Fruit fly (Drosophila melanogaster) whole organism, prepupa: ENCODE data around the gene CG9184.

Experiments used
- CG3032 ChIP-seq: fragments of 200-800 bp; optimal IDR thresholded peaks from 2 replicates; lab custom pipeline; 2019; ENCODE audit warnings: missing biosample characterization, mild to moderate bottlenecking, missing genetic modification characterization, moderate library complexity
- CG3919 ChIP-seq: fragments of 200-800 bp; sonication (Bioruptor generic); optimal IDR thresholded peaks from 3 replicates; lab custom pipeline; 2016; ENCODE audit warnings: missing biosample characterization, missing genetic modification characterization
- CG6163 ChIP-seq: fragments of 200-800 bp; sonication (Bioruptor generic); IDR thresholded peaks from 3 replicates; pipeline ENCODE4 v1.3.6; 2022; ENCODE audit warnings: missing biosample characterization, missing genetic modification characterization
- CG6854 ChIP-seq: fragments of 200-800 bp; sonication (Bioruptor generic); optimal IDR thresholded peaks from 2 replicates; lab custom pipeline; 2017; ENCODE audit warnings: missing biosample characterization, mild to moderate bottlenecking, missing genetic modification characterization
- CG8319 ChIP-seq: fragments of 200-800 bp; sonication (Bioruptor generic); optimal IDR thresholded peaks from 3 replicates; lab custom pipeline; 2016; ENCODE audit warnings: missing biosample characterization, missing genetic modification characterization
- Eip78C ChIP-seq: fragments of 200-800 bp; sonication (Bioruptor generic); peaks from one replicate; lab custom pipeline; 2016; ENCODE audit warnings: missing biosample characterization, missing genetic modification characterization
- Sox14 ChIP-seq: fragments of 200-800 bp; sonication (Bioruptor generic); optimal IDR thresholded peaks from 3 replicates; lab custom pipeline; 2016; ENCODE audit warnings: missing biosample characterization, missing genetic modification characterization
- Sox15 ChIP-seq: fragments of 200-800 bp; sonication (Bioruptor generic); optimal IDR thresholded peaks from 3 replicates; lab custom pipeline; 2016; ENCODE audit warnings: missing biosample characterization, missing genetic modification characterization
- dac ChIP-seq: fragments of 200-800 bp; sonication (Bioruptor generic); optimal IDR thresholded peaks from 2 replicates; lab custom pipeline; 2017; ENCODE audit warnings: missing biosample characterization, mild to moderate bottlenecking, missing genetic modification characterization
- eg ChIP-seq: fragments of 200-800 bp; sonication (Bioruptor generic); IDR thresholded peaks from 3 replicates; pipeline ENCODE4 v1.3.6; 2022; ENCODE audit warnings: missing biosample characterization, missing genetic modification characterization
- fd85E ChIP-seq: fragments of 200-800 bp; sonication (Bioruptor generic); optimal IDR thresholded peaks from 3 replicates; lab custom pipeline; 2016; ENCODE audit warnings: missing biosample characterization, missing genetic modification characterization
- spab ChIP-seq: fragments of 200-800 bp; sonication (Bioruptor generic); optimal IDR thresholded peaks from 2 replicates; lab custom pipeline; 2017; ENCODE audit warnings: missing biosample characterization, mild to moderate bottlenecking, missing genetic modification characterization, missing genetic modification reagents
- ss ChIP-seq, 2 experiments: fragments of 200-800 bp; sonication (Bioruptor generic); optimal IDR thresholded peaks; 2 replicates in 1 of 2; 3 replicates in 1 of 2; lab custom pipeline; 2017 to 2018; ENCODE audit warnings: mild to moderate bottlenecking in 2 of 2, missing biosample characterization in 2 of 2, missing genetic modification characterization in 2 of 2, moderate library complexity in 1 of 2

- TF ChIP-seq eg (GFP tag; lab: Robert Waterston, UW) (no peak), spab (GFP tag; lab: Kevin White, UChicago) (no peak), CG3919 (GFP tag; lab: Kevin White, UChicago) (no peak), Sox14 (GFP tag; lab: Kevin White, UChicago) (no peak), fd85E (no peak), Sox15 (no peak), Eip78C (GFP tag; lab: Kevin White, UChicago) (no peak), CG3032 (tag; lab: Kevin White, UChicago) (no peak), CG8319 (no peak), CG6163 (GFP tag; lab: Robert Waterston, UW) (no peak), ss (GFP tag; optimal IDR thresholded peaks at IDR 0.05; lab: Kevin White, UChicago) (no peak), CG6854 (GFP tag; lab: Kevin White, UChicago) (no peak), dac (GFP tag; lab: Kevin White, UChicago) (no peak)
These were observed at the start of gene CG9184 for dm6 chr3L:1322706-1323105.
